Fruit fly (Drosophila melanogaster): ENCODE measurements around the gene CG17746.

The CG17746 gene

DNA sequence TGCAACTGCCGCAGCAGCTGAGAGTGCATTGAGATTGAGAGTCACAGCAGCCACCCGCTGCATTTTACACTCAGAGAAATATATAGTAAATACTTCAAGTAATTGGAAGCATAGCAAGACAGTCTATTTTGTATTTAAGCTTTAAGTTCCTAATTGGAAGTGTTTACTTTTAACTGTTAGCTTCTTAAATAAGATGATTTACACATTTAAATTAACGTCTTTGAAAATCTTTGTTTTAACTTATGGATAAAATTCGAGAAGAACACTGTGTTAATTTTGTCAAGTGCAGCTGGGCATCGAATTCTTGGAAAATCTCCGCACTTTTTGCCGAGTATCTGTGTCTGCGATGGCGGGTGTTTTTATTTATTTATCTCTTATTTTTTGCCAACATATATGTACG, 20.3 kb upstream of the CG17746 start (continued):
- TF ChIP-seq Hr38 (GFP tag; optimal IDR thresholded peaks at IDR 0.05) (no peak), net (GFP tag; optimal IDR thresholded peaks at IDR 0.05) (peak; percentile 89), salr (GFP tag; optimal IDR thresholded peaks at IDR 0.05) (peak; percentile 79 to 89), CG9139 (GFP tag; optimal IDR thresholded peaks at IDR 0.05) (peak; percentile 90), CG6808 (GFP tag; optimal IDR thresholded peaks at IDR 0.05) (peak; percentile 93), Smox (GFP tag; optimal IDR thresholded peaks at IDR 0.05) (peak; percentile 83), esn (GFP tag; optimal IDR thresholded peaks at IDR 0.05) (peak; percentile 90), CG16779 (tag; optimal IDR thresholded peaks at IDR 0.05) (peak; percentile 71), fd85E (GFP tag; optimal IDR thresholded peaks at IDR 0.05) (peak; percentile 50), CG15336 (GFP tag; IDR thresholded peaks at IDR 0.05) (peak; percentile 89), lz (GFP tag; optimal IDR thresholded peaks at IDR 0.05) (peak; percentile 85), pdm3 (GFP tag; optimal IDR thresholded peaks at IDR 0.05) (peak; percentile 88), cyc (GFP tag; optimal IDR thresholded peaks at IDR 0.05) (peak; percentile 81), fkh (GFP tag; optimal IDR thresholded peaks at IDR 0.05) (no peak), CG7368 (GFP tag; optimal IDR thresholded peaks at IDR 0.05) (peak; percentile 80), CG11762 (GFP tag; optimal IDR thresholded peaks at IDR 0.05; ENCODE audit: insufficient read depth) (peak; percentile 76), CG8319 (GFP tag; optimal IDR thresholded peaks at IDR 0.05) (peak; percentile 81), CG3919 (GFP tag; optimal IDR thresholded peaks at IDR 0.05) (peak; percentile 87), Ets21C (GFP tag; optimal IDR thresholded peaks at IDR 0.05) (peak; percentile 73), CG1621 (tag; optimal IDR thresholded peaks at IDR 0.05) (peak; percentile 91), achi (GFP tag; optimal IDR thresholded peaks at IDR 0.05) (peak; percentile 85), dac (GFP tag; optimal IDR thresholded peaks at IDR 0.05) (peak; percentile 57), Ets96B (tag; optimal IDR thresholded peaks at IDR 0.05) (peak; percentile 91), Sox14 (GFP tag; optimal IDR thresholded peaks at IDR 0.05) (peak; percentile 86), vri (GFP tag; optimal IDR thresholded peaks at IDR 0.05) (peak; percentile 57), Sox15 (GFP tag; optimal IDR thresholded peaks at IDR 0.05) (peak; percentile 61), eg (GFP tag; IDR thresholded peaks at IDR 0.05) (peak; percentile 95), CG31627 (GFP tag; optimal IDR thresholded peaks at IDR 0.05) (peak; percentile 82), CG8119 (GFP tag; IDR thresholded peaks at IDR 0.05) (peak; percentile 91), CG3032 (tag; optimal IDR thresholded peaks at IDR 0.05) (peak; percentile 94), topi (GFP tag; optimal IDR thresholded peaks at IDR 0.05) (peak; percentile 87), CG34406 (GFP tag; optimal IDR thresholded peaks at IDR 0.05) (peak; percentile 85), CG6854 (GFP tag; optimal IDR thresholded peaks at IDR 0.05) (peak; percentile 67), CG11902 (GFP tag; optimal IDR thresholded peaks at IDR 0.05) (peak; percentile 65), ss (GFP tag; optimal IDR thresholded peaks at IDR 0.05) (peak; percentile 93 to 94), CG4318 (GFP tag; optimal IDR thresholded peaks at IDR 0.05) (peak; percentile 62), CG32006 (GFP tag; optimal IDR thresholded peaks at IDR 0.05) (peak; percentile 82)

DNA sequence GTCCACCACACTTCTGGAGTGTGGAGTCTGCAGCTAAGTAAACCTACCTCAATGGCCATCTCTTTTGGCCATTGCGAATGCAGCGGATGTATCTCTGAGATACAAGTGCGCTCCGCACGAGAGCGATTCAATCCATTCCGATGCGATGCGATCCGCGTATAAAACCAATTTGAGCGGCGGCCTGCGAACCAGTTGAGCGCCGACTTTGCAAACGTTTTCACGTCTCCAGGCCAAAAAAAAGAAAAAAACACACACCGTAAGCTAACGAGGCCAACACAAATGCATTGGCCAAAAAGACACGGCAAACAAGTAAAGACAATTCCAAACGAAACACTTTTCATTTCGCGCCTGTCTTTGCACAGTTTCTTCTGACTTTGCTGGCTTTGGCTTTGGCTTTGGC, 18.3 kb upstream of the CG17746 start, which contains the start of gene ckd:
ckd (plus strand) TSS at position 189 of the 400 bp plus-strand sequence.
- TF ChIP-seq CG8632 (GFP tag; optimal IDR thresholded peaks at IDR 0.05) (no peak), CG15336 (GFP tag; IDR thresholded peaks at IDR 0.05) (peak; percentile 19; the same call in 1 of the 2 replicates), esn (GFP tag; optimal IDR thresholded peaks at IDR 0.05) (no peak), CG6792 (GFP tag; optimal IDR thresholded peaks at IDR 0.05) (no peak), CG4318 (GFP tag; optimal IDR thresholded peaks at IDR 0.05) (no peak), net (GFP tag; optimal IDR thresholded peaks at IDR 0.05) (no peak), spab (GFP tag; optimal IDR thresholded peaks at IDR 0.05) (no peak), Hr39 (GFP tag; optimal IDR thresholded peaks at IDR 0.05) (no peak), Eip93F (GFP tag; optimal IDR thresholded peaks at IDR 0.05) (no peak), Hr4 (GFP tag; optimal IDR thresholded peaks at IDR 0.05) (no peak), Smox (GFP tag; optimal IDR thresholded peaks at IDR 0.05) (no peak), Eip78C (GFP tag) (peak; percentile 62), CG16779 (tag; optimal IDR thresholded peaks at IDR 0.05) (no peak), Eip75B (GFP tag; optimal IDR thresholded peaks at IDR 0.05) (peak; percentile 56), CG6854 (GFP tag; optimal IDR thresholded peaks at IDR 0.05) (peak; percentile 54), CG6163 (GFP tag; IDR thresholded peaks at IDR 0.05) (no peak), dsx (GFP tag; optimal IDR thresholded peaks at IDR 0.05; ENCODE audit: poor library complexity, severe bottlenecking) (peak; percentile 17), CG3032 (tag; optimal IDR thresholded peaks at IDR 0.05) (no peak), Lpt (GFP tag; optimal IDR thresholded peaks at IDR 0.05) (peak; percentile 6), vri (GFP tag; optimal IDR thresholded peaks at IDR 0.05) (no peak), eg (GFP tag; IDR thresholded peaks at IDR 0.05) (0 out of 3 replicates have a peak, but pooled peaks have one; percentile 7), CG6276 (GFP tag; optimal IDR thresholded peaks at IDR 0.05) (no peak), Blimp-1 (GFP tag; optimal IDR thresholded peaks at IDR 0.05) (peak; percentile 77), ss (GFP tag; optimal IDR thresholded peaks at IDR 0.05) (peak in 1 of 2 experiments; percentile 14), Met (GFP tag; optimal IDR thresholded peaks at IDR 0.05) (no peak), Hr38 (GFP tag; optimal IDR thresholded peaks at IDR 0.05) (no peak)
